Worm (Caenorhabditis elegans) whole organism, L3 larva: ENCODE data around the gene W08E12.5.

Experiments
- elt-2 ChIP-seq: sonication (generic microtip); optimal IDR thresholded peaks from 2 replicates; lab custom pipeline; 2016; ENCODE audit warnings: missing genetic modification reagents, mild to moderate bottlenecking, missing genetic modification characterization, missing compliant biosample characterization
- elt-3 ChIP-seq, 3 experiments: fragments of 150-350 bp in 1 of 3; sonication (generic microtip) in 2 of 3; optimal IDR thresholded peaks; 2 replicates in 2 of 3; 4 replicates in 1 of 3; lab custom pipeline; 2014 to 2017; ENCODE audit warnings: missing biosample characterization in 3 of 3, missing genetic modification characterization in 3 of 3
- lin-15B ChIP-seq: fragments of 150-350 bp; optimal IDR thresholded peaks from 2 replicates; lab custom pipeline; 2014; ENCODE audit warnings: missing biosample characterization, missing genetic modification characterization
- pha-4 ChIP-seq: fragments of 150-350 bp; optimal IDR thresholded peaks from 2 replicates; lab custom pipeline; 2014; ENCODE audit warnings: missing biosample characterization, missing genetic modification reagents, missing genetic modification characterization
- unc-39 ChIP-seq: sonication (generic microtip); optimal IDR thresholded peaks from 4 replicates; lab custom pipeline; 2017; ENCODE audit warnings: missing biosample characterization, missing genetic modification characterization
- unc-62 ChIP-seq: fragments of 150-350 bp; sonication (generic microtip); optimal IDR thresholded peaks from 4 replicates; lab custom pipeline; 2014; ENCODE audit warnings: missing biosample characterization, missing genetic modification reagents, missing genetic modification characterization
- ztf-11 ChIP-seq: fragments of 150-350 bp; optimal IDR thresholded peaks from 2 replicates; lab custom pipeline; 2014; ENCODE audit warnings: missing biosample characterization, missing genetic modification characterization

DNA sequence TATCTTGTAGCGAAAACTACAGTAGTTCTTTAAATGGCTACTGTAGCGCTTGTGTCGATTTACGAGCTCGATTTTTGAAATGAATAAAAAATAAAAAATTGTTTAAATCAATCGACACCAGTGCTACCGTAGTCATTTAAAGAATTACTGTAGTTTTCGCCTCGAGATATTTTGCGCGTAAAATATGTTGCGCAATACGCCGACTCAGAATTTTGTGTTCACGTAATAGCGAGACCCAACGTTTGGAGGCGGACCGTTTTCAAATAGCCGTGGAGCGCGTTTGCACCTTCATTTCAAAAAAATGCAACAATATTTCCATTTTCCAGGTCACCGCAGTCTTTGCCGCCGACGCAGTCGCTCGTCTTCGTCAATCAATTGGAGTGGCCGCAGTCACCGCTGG, 40.4 kb upstream of the W08E12.5 start:
- no peak for TF ChIP-seq unc-39
- no peak for TF ChIP-seq lin-15B (tag; lab: Kevin White, UChicago)
- no peak for TF ChIP-seq elt-2
- no peak for TF ChIP-seq pha-4 (tag; lab: Kevin White, UChicago)
- no peak for TF ChIP-seq ztf-11 (tag; lab: Kevin White, UChicago)
- TF ChIP-seq elt-3 (tag; optimal IDR thresholded peaks at IDR 0.05; lab: Kevin White, UChicago) = no peak
- no peak for TF ChIP-seq unc-62
